Fruit fly (Drosophila melanogaster) S2 (cell line): ENCODE measurements around the gene Act87E.
A peak's percentile ranks its signal among the peaks of the same experiment; 100 is the strongest.

Experiments
- CG8478 ChIP-seq: fragments of >200 bp; optimal IDR thresholded peaks from 2 replicates; lab custom pipeline; 2018
- CTCF ChIP-seq, 2 experiments: fragments of >200 bp; optimal IDR thresholded peaks; 2 replicates each; lab custom pipeline; 2018

Act87E gene

dm6 chr3R:13403032-13403459 lies 22.7 kb upstream of the Act87E start, which contains the start of gene Dpm3:
TSS of gene Dpm3 (minus strand) at chr3R:13403051.
- TF ChIP-seq CG8478 (lab: Kevin White, UChicago) (no peak), CTCF (optimal IDR thresholded peaks at IDR 0.05; lab: Kevin White, UChicago) (peak; percentile 54 to 59)

- TF ChIP-seq CG8478 (lab: Kevin White, UChicago) (no peak), CTCF (optimal IDR thresholded peaks at IDR 0.05; lab: Kevin White, UChicago) (no peak)
Measured at dm6 chr3R:13404841-13405441, 20.8 kb upstream of the Act87E start, which contains the start of gene yellow-e3. TSS of gene yellow-e3 (minus strand) at chr3R:13404870.

- no peak for TF ChIP-seq CG8478 (lab: Kevin White, UChicago)
- TF ChIP-seq CTCF (optimal IDR thresholded peaks at IDR 0.05; lab: Kevin White, UChicago), result no peak
Measured at dm6 chr3R:13406898-13407297, 18.9 kb upstream of the Act87E start, which contains the start of gene yellow-e2. TSS of gene yellow-e2 (minus strand) at chr3R:13406998.

- TF ChIP-seq CG8478 (lab: Kevin White, UChicago), result no peak
- no peak for TF ChIP-seq CTCF (optimal IDR thresholded peaks at IDR 0.05; lab: Kevin White, UChicago)
Measured at dm6 chr3R:13412704-13413103, 13.1 kb upstream of the Act87E start.

- TF ChIP-seq CG8478 (lab: Kevin White, UChicago) (no peak), CTCF (optimal IDR thresholded peaks at IDR 0.05; lab: Kevin White, UChicago) (no peak)
Measured at dm6 chr3R:13415186-13415585, 10.6 kb upstream of the Act87E start, which contains the start of gene yellow-e. TSS of gene yellow-e (minus strand) at chr3R:13415286.

- no peak for TF ChIP-seq CG8478 (lab: Kevin White, UChicago)
- TF ChIP-seq CTCF (optimal IDR thresholded peaks at IDR 0.05; lab: Kevin White, UChicago), result no peak
Measured at dm6 chr3R:13417067-13417595, 8.7 kb upstream of the Act87E start.

- no peak for TF ChIP-seq CTCF (optimal IDR thresholded peaks at IDR 0.05; lab: Kevin White, UChicago)
- TF ChIP-seq CG8478 (lab: Kevin White, UChicago), result no peak
Measured at dm6 chr3R:13419979-13420378, 5.8 kb upstream of the Act87E start, which contains the start of gene Ir87a. TSS of gene Ir87a (plus strand) at chr3R:13420279.

dm6 chr3R:13422178-13422577 lies 3.6 kb upstream of the Act87E start:
- TF ChIP-seq CTCF (optimal IDR thresholded peaks at IDR 0.05; lab: Kevin White, UChicago) (no peak), CG8478 (lab: Kevin White, UChicago) (no peak)

dm6 chr3R:13428341-13429040 lies 2.7 kb downstream of the Act87E start:
- TF ChIP-seq CTCF (optimal IDR thresholded peaks at IDR 0.05; lab: Kevin White, UChicago), result no peak
- no peak for TF ChIP-seq CG8478 (lab: Kevin White, UChicago)

- TF ChIP-seq CG8478 (lab: Kevin White, UChicago) (no peak), CTCF (optimal IDR thresholded peaks at IDR 0.05; lab: Kevin White, UChicago) (no peak)
Measured at dm6 chr3R:13433623-13434022, 7.8 kb downstream of the Act87E start.

- TF ChIP-seq CTCF (optimal IDR thresholded peaks at IDR 0.05; lab: Kevin White, UChicago), result peak; percentile 72 to 77
- TF ChIP-seq CG8478 (lab: Kevin White, UChicago), result no peak
Measured at dm6 chr3R:13434325-13435168, 8.8 kb downstream of the Act87E start, which contains the start of gene yrt. TSS of gene yrt (minus strand) at chr3R:13434984.

dm6 chr3R:13435836-13436235 lies 10.1 kb downstream of the Act87E start:
- TF ChIP-seq CTCF (optimal IDR thresholded peaks at IDR 0.05; lab: Kevin White, UChicago) (no peak), CG8478 (lab: Kevin White, UChicago) (no peak)

dm6 chr3R:13441703-13442102 lies 15.9 kb downstream of the Act87E start:
- TF ChIP-seq CTCF (optimal IDR thresholded peaks at IDR 0.05; lab: Kevin White, UChicago), result no peak
- no peak for TF ChIP-seq CG8478 (lab: Kevin White, UChicago)

dm6 chr3R:13446048-13446447 lies 20.3 kb downstream of the Act87E start:
- no peak for TF ChIP-seq CG8478 (lab: Kevin White, UChicago)
- TF ChIP-seq CTCF (optimal IDR thresholded peaks at IDR 0.05; lab: Kevin White, UChicago), result no peak
